Worm (Caenorhabditis elegans): ENCODE results near the gene dpy-4.

dpy-4 gene

DNA sequence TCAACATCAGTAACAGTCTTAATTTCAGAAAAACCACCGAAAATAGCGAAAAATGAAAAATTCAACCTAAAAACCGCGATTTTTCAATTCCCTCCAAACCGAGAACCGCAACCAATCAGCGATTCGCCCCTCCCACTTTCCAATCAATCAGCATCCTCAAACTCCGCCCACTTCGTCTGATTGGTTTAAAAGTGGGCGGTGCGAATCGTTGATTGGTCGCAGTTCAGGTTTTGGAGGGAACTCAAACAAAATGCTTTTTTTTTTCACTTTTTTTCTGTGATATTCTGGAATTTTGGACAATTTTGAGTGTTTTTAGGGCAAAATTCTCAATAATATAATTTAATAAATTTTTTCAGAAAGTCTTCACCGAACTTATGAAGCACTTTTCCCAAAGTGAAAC, 41.3 kb upstream of the dpy-4 start:
- TF ChIP-seq R02D3.7 (tag; optimal IDR thresholded peaks at IDR 0.05) (no peak), sma-3 (GFP tag; optimal IDR thresholded peaks at IDR 0.05) (no peak), snpc-4 (tag; optimal IDR thresholded peaks at IDR 0.05) (no peak), aly-2 (tag; optimal IDR thresholded peaks at IDR 0.05) (no peak), sem-4 (tag; optimal IDR thresholded peaks at IDR 0.05) (no peak), crh-2 (tag; optimal IDR thresholded peaks at IDR 0.05) (no peak), alr-1 (tag; optimal IDR thresholded peaks at IDR 0.05) (no peak), unc-39 (tag; optimal IDR thresholded peaks at IDR 0.05) (no peak), ztf-1 (GFP tag; conservative IDR thresholded peaks at IDR 0.05) (no peak), lin-13 (GFP tag; optimal IDR thresholded peaks at IDR 0.05) (no peak)

DNA sequence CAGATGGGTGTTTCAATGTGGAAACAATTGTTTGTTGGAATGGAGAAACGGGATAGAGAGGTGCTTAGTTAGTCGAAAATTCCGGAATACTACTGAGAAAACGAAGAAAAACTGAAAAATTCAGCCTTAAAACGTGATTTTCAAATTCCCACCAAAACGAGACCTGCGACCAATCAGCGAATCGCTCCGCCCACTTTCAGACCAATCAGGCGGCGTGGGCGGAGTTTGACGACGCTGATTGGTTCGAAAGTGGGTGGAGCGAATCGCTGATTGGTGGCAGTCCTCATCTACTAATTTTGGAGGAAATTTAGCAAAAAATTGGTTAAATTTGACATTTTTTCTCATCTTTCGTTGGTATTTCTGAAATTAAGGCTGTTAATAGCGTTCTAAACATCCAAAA, 40.8 kb upstream of the dpy-4 start:
- TF ChIP-seq ZK546.5 (tag; optimal IDR thresholded peaks at IDR 0.05) (no peak), lsy-2 (tag; optimal IDR thresholded peaks at IDR 0.05) (no peak), peb-1 (tag; optimal IDR thresholded peaks at IDR 0.05) (no peak), egl-27 (tag; optimal IDR thresholded peaks at IDR 0.05) (no peak), ceh-82 (tag; optimal IDR thresholded peaks at IDR 0.05) (no peak), gmeb-1 (tag; optimal IDR thresholded peaks at IDR 0.05) (no peak), elt-3 (tag; optimal IDR thresholded peaks at IDR 0.05) (no peak), ztf-11 (tag; optimal IDR thresholded peaks at IDR 0.05) (no peak), lin-13 (GFP tag; optimal IDR thresholded peaks at IDR 0.05) (no peak), F13H6.1 (tag; optimal IDR thresholded peaks at IDR 0.05) (no peak)

- TF ChIP-seq unc-55 (GFP tag; optimal IDR thresholded peaks at IDR 0.05) (peak; percentile 76), lin-13 (GFP tag; optimal IDR thresholded peaks at IDR 0.05) (peak; percentile 63), F13H6.1 (tag; optimal IDR thresholded peaks at IDR 0.05) (no peak), nhr-11 (tag; optimal IDR thresholded peaks at IDR 0.05) (no peak), nhr-6 (tag; optimal IDR thresholded peaks at IDR 0.05) (no peak), C34F6.9 (tag; optimal IDR thresholded peaks at IDR 0.05) (peak; percentile 66), blmp-1 (tag; optimal IDR thresholded peaks at IDR 0.05; ENCODE audit: insufficient read depth) (no peak), fos-1 (tag; optimal IDR thresholded peaks at IDR 0.05) (peak; percentile 24), sma-3 (GFP tag; optimal IDR thresholded peaks at IDR 0.05) (peak; percentile 21), nhr-129 (tag; optimal IDR thresholded peaks at IDR 0.05) (peak; percentile 73), lsy-2 (tag; optimal IDR thresholded peaks at IDR 0.05) (peak in 1 of 2 experiments; percentile 67), gmeb-1 (tag; optimal IDR thresholded peaks at IDR 0.05) (peak; percentile 86), crh-2 (tag; optimal IDR thresholded peaks at IDR 0.05) (peak; percentile 48), ztf-4 (tag; optimal IDR thresholded peaks at IDR 0.05) (peak; percentile 3), ztf-11 (tag; optimal IDR thresholded peaks at IDR 0.05) (no peak), nhr-25 (tag; optimal IDR thresholded peaks at IDR 0.05) (peak; percentile 22)
These were observed 38.8 kb upstream of the dpy-4 start, which contains the start of gene fcd-2 for ce11 chrIV:15025384-15025783. TSS of gene fcd-2 (plus strand) at chrIV:15025710.

ce11 chrIV:15024426-15024825, 37.8 kb upstream of the dpy-4 start:
- TF ChIP-seq nhr-6 (tag; optimal IDR thresholded peaks at IDR 0.05): no peak
- no peak for TF ChIP-seq egl-27 (tag; optimal IDR thresholded peaks at IDR 0.05)
- no peak for TF ChIP-seq unc-55 (GFP tag; optimal IDR thresholded peaks at IDR 0.05)
- TF ChIP-seq snpc-4 (tag; optimal IDR thresholded peaks at IDR 0.05): no peak
- TF ChIP-seq ztf-11 (tag; optimal IDR thresholded peaks at IDR 0.05): no peak
- no peak for TF ChIP-seq lin-11 (tag; optimal IDR thresholded peaks at IDR 0.05)
- TF ChIP-seq C34F6.9 (tag; optimal IDR thresholded peaks at IDR 0.05): no peak
- no peak for TF ChIP-seq skn-1 (tag; optimal IDR thresholded peaks at IDR 0.05)
- TF ChIP-seq nhr-11 (tag; optimal IDR thresholded peaks at IDR 0.05): no peak
- no peak for TF ChIP-seq gmeb-1 (tag; optimal IDR thresholded peaks at IDR 0.05)
- no peak for TF ChIP-seq mbf-1 (tag; optimal IDR thresholded peaks at IDR 0.05)
- no peak for TF ChIP-seq sma-3 (GFP tag; optimal IDR thresholded peaks at IDR 0.05)
- TF ChIP-seq ceh-16 (tag; optimal IDR thresholded peaks at IDR 0.05): no peak
- no peak for TF ChIP-seq ztf-1 (GFP tag; conservative IDR thresholded peaks at IDR 0.05)
- no peak for TF ChIP-seq nhr-129 (tag; optimal IDR thresholded peaks at IDR 0.05)
- TF ChIP-seq aly-2 (tag; optimal IDR thresholded peaks at IDR 0.05): no peak

ce11 chrIV:15020958-15021357, 34.4 kb upstream of the dpy-4 start:
- TF ChIP-seq nhr-129 (tag; optimal IDR thresholded peaks at IDR 0.05) (peak; percentile 88), lin-11 (tag; optimal IDR thresholded peaks at IDR 0.05) (peak; percentile 24), ceh-82 (tag; optimal IDR thresholded peaks at IDR 0.05) (no peak), sem-4 (tag; optimal IDR thresholded peaks at IDR 0.05) (no peak), unc-55 (GFP tag; optimal IDR thresholded peaks at IDR 0.05) (peak; percentile 51), lsy-2 (tag; optimal IDR thresholded peaks at IDR 0.05) (peak in 1 of 2 experiments; percentile 52), aly-2 (tag; optimal IDR thresholded peaks at IDR 0.05) (no peak), zag-1 (tag; optimal IDR thresholded peaks at IDR 0.05) (peak; percentile 21), C34F6.9 (tag; optimal IDR thresholded peaks at IDR 0.05) (peak; percentile 65), F13H6.1 (tag; optimal IDR thresholded peaks at IDR 0.05) (peak; percentile 33)

Data from whole organism, L2 larva.